Worm (Caenorhabditis elegans): Measurements from ENCODE around the gene ymel-1.

DNA sequence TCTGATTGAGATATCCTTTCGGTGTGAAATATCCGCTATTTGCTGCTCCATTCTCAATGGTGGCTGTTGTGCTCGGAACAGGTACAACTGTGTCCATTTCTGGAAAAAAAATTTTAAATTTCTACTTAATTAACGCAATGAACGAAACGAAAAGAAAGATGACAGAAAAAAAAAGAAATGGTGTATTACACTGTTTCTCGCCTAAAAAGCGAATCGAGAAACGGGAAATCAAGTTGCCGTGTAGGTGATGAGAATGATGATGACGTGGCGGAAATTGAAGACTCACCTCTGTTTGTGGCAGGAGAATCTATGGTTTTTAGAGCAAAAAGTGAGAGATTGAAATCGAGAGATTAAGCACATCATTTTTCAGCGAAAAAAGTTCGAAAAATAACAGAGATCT, 29.5 kb upstream of the ymel-1 start, which contains the start of gene C38H2.3:
- TF ChIP-seq lin-39 (tag; optimal IDR thresholded peaks at IDR 0.05) (no peak), ama-1 (optimal IDR thresholded peaks at IDR 0.05) (no peak), dpl-1 (GFP tag; optimal IDR thresholded peaks at IDR 0.05) (no peak), rbr-2 (tag; optimal IDR thresholded peaks at IDR 0.05) (no peak), Y5F2A.4 (GFP tag; optimal IDR thresholded peaks at IDR 0.05) (no peak), F37D6.2 (tag; optimal IDR thresholded peaks at IDR 0.05) (no peak), nhr-6 (tag; optimal IDR thresholded peaks at IDR 0.05) (no peak), fkh-10 (GFP tag; optimal IDR thresholded peaks at IDR 0.05) (no peak), T26A8.4 (GFP tag; IDR thresholded peaks at IDR 0.05) (no peak)

Measured in whole organism, L4 larva.